Fruit fly (Drosophila melanogaster) whole organism, wandering third instar larva: ENCODE data around the gene Osi5.

ENCODE experiments used
- Abd-B ChIP-seq: fragments of >200 bp; optimal IDR thresholded peaks from 2 replicates; lab custom pipeline; 2017; ENCODE audit warnings: missing biosample characterization, missing genetic modification characterization
- CG32264 ChIP-seq: fragments of 200-800 bp; sonication (Bioruptor generic); optimal IDR thresholded peaks from 2 replicates; lab custom pipeline; 2016; ENCODE audit warnings: missing biosample characterization, missing genetic modification characterization
- CG9705 ChIP-seq: fragments of 200-800 bp; sonication (Bioruptor generic); optimal IDR thresholded peaks from 2 replicates; lab custom pipeline; 2018; ENCODE audit warnings: missing biosample characterization, mild to moderate bottlenecking, missing genetic modification characterization
- CrebA ChIP-seq: fragments of 200-800 bp; sonication (Bioruptor generic); optimal IDR thresholded peaks from 2 replicates; lab custom pipeline; 2016; ENCODE audit warnings: missing biosample characterization, mild to moderate bottlenecking, missing genetic modification characterization, borderline replicate concordance
- Dfd ChIP-seq: fragments of >200 bp; optimal IDR thresholded peaks from 2 replicates; lab custom pipeline; 2017; ENCODE audit warnings: missing biosample characterization, missing genetic modification characterization
- Dif ChIP-seq: fragments of 200-275, 200-300 bp; sonication (Bioruptor generic); optimal IDR thresholded peaks from 2 replicates; lab custom pipeline; 2018; ENCODE audit warnings: missing biosample characterization, missing genetic modification characterization; ENCODE audit not compliant: partially characterized antibody
- GATAd ChIP-seq: sonication (Bioruptor generic); optimal IDR thresholded peaks from 2 replicates; lab custom pipeline; 2016; ENCODE audit warnings: missing biosample characterization, missing genetic modification characterization
- HLH106 ChIP-seq: fragments of 200-800 bp; optimal IDR thresholded peaks from 3 replicates; lab custom pipeline; 2019; ENCODE audit warnings: missing biosample characterization, mild to moderate bottlenecking, missing genetic modification characterization, moderate library complexity
- Hnf4 ChIP-seq: fragments of 200-800 bp; sonication (Bioruptor generic); optimal IDR thresholded peaks from 2 replicates; lab custom pipeline; 2016; ENCODE audit warnings: missing biosample characterization, mild to moderate bottlenecking, missing genetic modification characterization
- Hr78 ChIP-seq: fragments of >200 bp; optimal IDR thresholded peaks from 2 replicates; lab custom pipeline; 2017; ENCODE audit warnings: missing biosample characterization, missing genetic modification characterization
- Hr83 ChIP-seq: fragments of 200-300 bp; sonication (Bioruptor generic); optimal IDR thresholded peaks from 2 replicates; lab custom pipeline; 2016; ENCODE audit warnings: missing biosample characterization, mild to moderate bottlenecking, missing genetic modification characterization, moderate library complexity; ENCODE audit not compliant: poor library complexity, severe bottlenecking
- Jra ChIP-seq: sonication (Bioruptor generic); optimal IDR thresholded peaks from 2 replicates; lab custom pipeline; 2016; ENCODE audit warnings: missing biosample characterization, missing genetic modification characterization
- Mio ChIP-seq: sonication (Bioruptor generic); optimal IDR thresholded peaks from 2 replicates; lab custom pipeline; 2016; ENCODE audit warnings: missing biosample characterization, missing genetic modification characterization
- Myc ChIP-seq: fragments of >200 bp; optimal IDR thresholded peaks from 2 replicates; lab custom pipeline; 2017
- N ChIP-seq: fragments of >200 bp; optimal IDR thresholded peaks from 2 replicates; lab custom pipeline; 2018; ENCODE audit warnings: missing biosample characterization, missing external identifiers, missing genetic modification characterization
- OdsH ChIP-seq: fragments of 200-800 bp; sonication (Bioruptor generic); optimal IDR thresholded peaks from 2 replicates; lab custom pipeline; 2016; ENCODE audit warnings: missing biosample characterization, mild to moderate bottlenecking, missing genetic modification characterization
- Sp1 ChIP-seq: fragments of 200-800 bp; sonication (Bioruptor generic); optimal IDR thresholded peaks from 3 replicates; lab custom pipeline; 2019; ENCODE audit warnings: missing biosample characterization, mild to moderate bottlenecking, missing genetic modification characterization, moderate library complexity
- Vsx2 ChIP-seq: fragments of 200-300, 225-300 bp; sonication (Bioruptor generic); optimal IDR thresholded peaks from 2 replicates; lab custom pipeline; 2018; ENCODE audit warnings: missing biosample characterization, missing genetic modification characterization; ENCODE audit not compliant: partially characterized antibody
- br ChIP-seq: fragments of 200-800 bp; sonication (Bioruptor generic); optimal IDR thresholded peaks from 2 replicates; lab custom pipeline; 2016; ENCODE audit warnings: missing biosample characterization, missing genetic modification characterization
- brk ChIP-seq: fragments of 200-800 bp; sonication (Bioruptor generic); optimal IDR thresholded peaks from 2 replicates; lab custom pipeline; 2016; ENCODE audit warnings: missing biosample characterization, mild to moderate bottlenecking, missing genetic modification characterization
- dl ChIP-seq, 2 experiments: fragments of 175-275, 200-275 bp in 1 of 2; fragments of 200-275 bp in 1 of 2; sonication (Bioruptor generic); optimal IDR thresholded peaks; lab custom pipeline; 2018; ENCODE audit warnings: mild to moderate bottlenecking in 2 of 2, missing biosample characterization in 2 of 2, missing genetic modification characterization in 2 of 2, moderate library complexity in 2 of 2; ENCODE audit not compliant: partially characterized antibody in 2 of 2, insufficient read depth in 1 of 2
- dmrt93B ChIP-seq: fragments of 200-800 bp; sonication (Bioruptor generic); optimal IDR thresholded peaks from 2 replicates; lab custom pipeline; 2018; ENCODE audit warnings: missing biosample characterization, mild to moderate bottlenecking, missing genetic modification characterization
- dsf ChIP-seq: sonication (Bioruptor generic); optimal IDR thresholded peaks from 2 replicates; lab custom pipeline; 2016; ENCODE audit warnings: missing biosample characterization, missing genetic modification characterization, borderline replicate concordance
- ey ChIP-seq: fragments of 200-800 bp; sonication (Bioruptor generic); optimal IDR thresholded peaks from 2 replicates; lab custom pipeline; 2016; ENCODE audit warnings: missing biosample characterization, missing genetic modification characterization
- foxo ChIP-seq, 2 experiments: fragments of 200-800 bp; sonication (Bioruptor generic); optimal IDR thresholded peaks; 2 replicates in 1 of 2; 3 replicates in 1 of 2; lab custom pipeline; 2016 to 2017; ENCODE audit warnings: missing biosample characterization in 2 of 2, missing genetic modification characterization in 2 of 2
- fru ChIP-seq: fragments of 200-800 bp; sonication (Bioruptor generic); optimal IDR thresholded peaks from 3 replicates; lab custom pipeline; 2016; ENCODE audit warnings: missing biosample characterization, mild to moderate bottlenecking, missing genetic modification characterization
- h ChIP-seq: fragments of 200-800 bp; sonication (Bioruptor generic); optimal IDR thresholded peaks from 3 replicates; lab custom pipeline; 2016; ENCODE audit warnings: missing biosample characterization, mild to moderate bottlenecking, missing genetic modification characterization
- jim ChIP-seq: fragments of 175-275, 200-325 bp; sonication (Bioruptor generic); optimal IDR thresholded peaks from 2 replicates; lab custom pipeline; 2016; ENCODE audit warnings: missing biosample characterization, mild to moderate bottlenecking, missing genetic modification characterization
- lola ChIP-seq: fragments of >200 bp; optimal IDR thresholded peaks from 2 replicates; lab custom pipeline; 2017; ENCODE audit warnings: missing biosample characterization, missing genetic modification characterization
- pan ChIP-seq: fragments of >200 bp; optimal IDR thresholded peaks from 2 replicates; lab custom pipeline; 2017
- psq ChIP-seq: fragments of 200-800 bp; sonication (Bioruptor generic); optimal IDR thresholded peaks from 3 replicates; lab custom pipeline; 2017; ENCODE audit warnings: missing biosample characterization, mild to moderate bottlenecking, missing genetic modification characterization, moderate library complexity
- rgr ChIP-seq: fragments of 200-800 bp; sonication (Bioruptor generic); optimal IDR thresholded peaks from 3 replicates; lab custom pipeline; 2016; ENCODE audit warnings: missing biosample characterization, mild to moderate bottlenecking, missing genetic modification characterization
- sage ChIP-seq: fragments of 200-800 bp; sonication (Bioruptor generic); optimal IDR thresholded peaks from 2 replicates; lab custom pipeline; 2016; ENCODE audit warnings: missing biosample characterization, mild to moderate bottlenecking, missing genetic modification characterization
- sv ChIP-seq: fragments of 200-800 bp; sonication (Bioruptor generic); optimal IDR thresholded peaks from 3 replicates; lab custom pipeline; 2016; ENCODE audit warnings: missing biosample characterization, missing genetic modification characterization
- tai ChIP-seq: sonication (Bioruptor generic); optimal IDR thresholded peaks from 2 replicates; lab custom pipeline; 2016; ENCODE audit warnings: missing biosample characterization, missing genetic modification characterization
- usp ChIP-seq: fragments of >200 bp; optimal IDR thresholded peaks from 2 replicates; lab custom pipeline; 2017; ENCODE audit warnings: missing biosample characterization, missing genetic modification characterization
- woc ChIP-seq: sonication (Bioruptor generic); optimal IDR thresholded peaks from 2 replicates; lab custom pipeline; 2016; ENCODE audit warnings: missing biosample characterization, mild to moderate bottlenecking, missing genetic modification characterization

Gene Osi5

DNA sequence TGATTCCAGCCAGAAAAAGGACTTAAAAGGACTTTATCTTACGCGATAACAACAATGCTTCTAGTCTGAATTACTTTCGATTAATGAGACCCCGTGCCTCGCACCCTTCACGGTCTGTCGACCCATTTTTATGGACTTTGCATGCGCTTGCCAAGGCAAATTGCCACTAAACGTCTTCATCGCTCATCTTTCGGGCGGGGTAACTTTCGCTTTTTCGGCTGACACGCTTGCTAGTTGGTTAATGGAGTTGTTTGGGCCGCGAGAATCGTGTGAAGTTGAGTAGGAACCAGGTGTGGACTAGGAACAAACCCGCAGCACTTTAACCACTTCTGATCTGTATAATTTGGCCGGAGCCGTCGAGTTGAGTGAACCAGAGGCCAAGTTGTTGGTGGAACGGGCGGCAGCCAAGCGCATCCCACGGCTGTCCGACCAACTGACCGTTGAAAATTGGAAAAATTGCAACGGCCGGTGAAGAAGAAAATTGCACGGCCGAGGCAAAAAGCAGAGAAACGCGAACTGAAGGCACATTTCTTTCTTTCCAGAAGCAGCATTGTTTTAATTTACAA lies at the start of gene Osi5:
Gene Osi5, plus strand, starts transcription at position 516 of the 566 bp plus-strand sequence.
- no peak for TF ChIP-seq HLH106
- TF ChIP-seq fru (GFP tag; lab: Kevin White, UChicago): no peak
- TF ChIP-seq pan: no peak
- no peak for TF ChIP-seq tai
- no peak for TF ChIP-seq Mio (GFP tag; lab: Kevin White, UChicago)
- TF ChIP-seq Myc: no peak
- no peak for TF ChIP-seq usp (GFP tag; lab: Kevin White, UChicago)
- no peak for TF ChIP-seq Jra (GFP tag; lab: Kevin White, UChicago)
- no peak for TF ChIP-seq foxo (GFP tag; optimal IDR thresholded peaks at IDR 0.05; lab: Kevin White, UChicago)
- TF ChIP-seq dmrt93B (GFP tag; lab: Kevin White, UChicago): no peak
- TF ChIP-seq Dfd: no peak
- TF ChIP-seq h: no peak
- no peak for TF ChIP-seq Hnf4 (GFP tag; lab: Kevin White, UChicago)
- no peak for TF ChIP-seq Sp1 (GFP tag; lab: Kevin White, UChicago)
- TF ChIP-seq Dif (GFP tag; lab: Kevin White, UChicago): no peak
- TF ChIP-seq OdsH: no peak
- no peak for TF ChIP-seq br (GFP tag; lab: Kevin White, UChicago)
- no peak for TF ChIP-seq sage (GFP tag; lab: Kevin White, UChicago)
- TF ChIP-seq CrebA (GFP tag; lab: Kevin White, UChicago): no peak

DNA sequence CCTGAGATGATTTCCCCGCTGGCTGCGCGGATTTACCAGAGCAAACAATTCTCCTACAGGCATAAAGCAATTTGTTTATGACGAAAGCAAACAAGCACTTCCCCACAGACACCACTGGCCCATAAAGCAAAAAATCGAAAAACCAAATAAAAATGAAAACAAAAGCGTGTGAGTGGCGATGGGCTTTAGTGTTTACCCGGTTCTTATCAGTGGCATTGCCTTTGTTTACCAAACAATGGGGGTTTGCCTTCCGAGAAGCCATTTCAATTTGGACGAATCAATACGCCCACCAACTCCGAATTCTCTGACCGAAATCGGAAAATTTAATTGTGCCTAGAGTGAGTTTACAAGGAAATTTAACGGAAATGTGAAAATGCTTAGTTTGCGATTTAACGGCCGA lies 44.8 kb upstream of the Osi5 start:
- peak; percentile 8 for TF ChIP-seq h
- TF ChIP-seq Myc: no peak
- peak; percentile 1 for TF ChIP-seq Hr83 (GFP tag; lab: Kevin White, UChicago)
- TF ChIP-seq ey: no peak
- peak; percentile 1 for TF ChIP-seq rgr (GFP tag; lab: Kevin White, UChicago)
- TF ChIP-seq woc: no peak
- no peak for TF ChIP-seq lola (GFP tag; lab: Kevin White, UChicago)

DNA sequence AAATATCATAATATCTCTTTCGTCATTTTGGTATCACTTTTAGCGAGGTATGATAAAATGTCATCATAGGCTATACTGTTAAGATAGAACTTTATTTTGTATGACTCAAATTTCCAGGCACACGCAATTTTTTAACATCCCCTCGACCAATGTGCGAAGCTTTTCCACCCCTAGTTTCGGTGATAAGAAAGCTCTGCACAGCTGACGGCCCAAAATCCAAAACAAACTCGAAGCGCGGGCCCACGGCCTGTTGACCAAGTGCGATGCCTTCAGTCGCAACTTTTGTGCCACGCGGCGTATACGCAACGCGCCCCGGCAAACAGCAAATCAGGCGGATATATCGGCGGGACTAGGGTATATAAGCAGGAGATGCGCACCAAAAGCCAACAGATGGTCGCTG lies 40.3 kb upstream of the Osi5 start, which contains the start of gene NPFR:
Gene NPFR, plus strand, starts transcription at position 301 of the 400 bp plus-strand sequence.
- TF ChIP-seq tai (no peak), rgr (GFP tag; lab: Kevin White, UChicago) (no peak), Dif (GFP tag; lab: Kevin White, UChicago) (no peak)
- TF ChIP-seq, all 38 proteins: peak for 0

DNA sequence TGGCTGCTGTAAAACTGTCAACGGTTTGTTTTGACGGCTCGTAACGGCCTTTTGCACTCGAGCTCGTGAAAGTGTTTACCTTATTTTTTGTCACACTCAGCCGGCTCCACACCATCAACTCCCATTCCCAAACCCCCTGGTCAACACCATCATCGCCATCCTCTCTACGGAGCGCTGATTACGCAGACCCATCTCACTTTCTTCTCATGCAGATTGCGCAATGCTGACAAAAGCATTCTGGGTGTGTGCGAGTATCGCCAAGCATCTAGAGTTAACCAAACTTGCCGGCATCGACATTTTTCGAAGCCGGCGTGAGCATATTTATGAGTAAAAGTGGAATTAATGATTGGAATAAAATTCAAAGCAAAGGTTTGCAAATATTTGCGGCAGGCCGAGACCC lies 30.9 kb upstream of the Osi5 start:
- no peak for TF ChIP-seq lola (GFP tag; lab: Kevin White, UChicago)
- TF ChIP-seq foxo (GFP tag; optimal IDR thresholded peaks at IDR 0.05; lab: Kevin White, UChicago): no peak
- no peak for TF ChIP-seq h

DNA sequence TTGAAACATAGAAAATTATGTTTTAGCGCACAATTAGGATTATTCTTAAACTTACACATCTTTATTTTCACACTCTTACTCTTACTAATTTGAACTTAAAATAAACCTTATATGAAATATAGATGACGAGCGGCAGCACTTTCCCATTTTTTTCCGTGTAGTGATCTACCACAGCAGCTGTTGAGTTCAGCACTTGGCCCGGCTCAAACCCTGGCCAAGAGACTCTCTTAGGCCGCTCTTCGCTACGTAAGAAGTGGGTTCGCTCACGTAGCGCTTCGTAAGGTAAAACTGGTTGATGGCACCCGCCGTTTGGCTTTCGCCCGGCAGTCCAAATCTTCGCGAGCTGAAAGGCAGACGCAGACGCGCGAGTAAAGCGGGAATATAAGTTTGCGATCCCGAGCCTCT lies 28.8 kb upstream of the Osi5 start, which contains the start of gene Osi24:
Gene Osi24, plus strand, starts transcription at position 324 of the 405 bp plus-strand sequence.
- TF ChIP-seq Myc (no peak), dmrt93B (GFP tag; lab: Kevin White, UChicago) (peak; percentile 8), Hnf4 (GFP tag; lab: Kevin White, UChicago) (peak; percentile 63), CG32264 (no peak), HLH106 (peak; percentile 19), usp (GFP tag; lab: Kevin White, UChicago) (no peak), pan (no peak), fru (GFP tag; lab: Kevin White, UChicago) (peak; percentile 53), woc (peak; percentile 15), Mio (GFP tag; lab: Kevin White, UChicago) (no peak), h (peak; percentile 73), brk (GFP tag; lab: Kevin White, UChicago) (peak; percentile 25), Abd-B (GFP tag; lab: Kevin White, UChicago) (no peak), Vsx2 (GFP tag; lab: Kevin White, UChicago) (no peak), lola (GFP tag; lab: Kevin White, UChicago) (no peak), CrebA (GFP tag; lab: Kevin White, UChicago) (no peak), br (GFP tag; lab: Kevin White, UChicago) (peak; percentile 27), rgr (GFP tag; lab: Kevin White, UChicago) (peak; percentile 64), GATAd (GFP tag; lab: Kevin White, UChicago) (no peak), Dfd (no peak), Jra (GFP tag; lab: Kevin White, UChicago) (no peak), Dif (GFP tag; lab: Kevin White, UChicago) (peak; percentile 29), dsf (no peak), psq (GFP tag; lab: Kevin White, UChicago) (peak; percentile 14), tai (no peak), CG9705 (GFP tag; lab: Kevin White, UChicago) (no peak), sage (GFP tag; lab: Kevin White, UChicago) (no peak), Hr83 (GFP tag; lab: Kevin White, UChicago) (no peak), Sp1 (GFP tag; lab: Kevin White, UChicago) (peak; percentile 8), Hr78 (GFP tag; lab: Kevin White, UChicago) (no peak), dl (GFP tag; optimal IDR thresholded peaks at IDR 0.05; lab: Kevin White, UChicago; ENCODE audit: insufficient read depth in 1 of 2, partially characterized antibody in 2 of 2) (peak in 1 of 2 experiments; percentile 33), foxo (GFP tag; optimal IDR thresholded peaks at IDR 0.05; lab: Kevin White, UChicago) (peak in 1 of 2 experiments; percentile 64), ey (peak; percentile 58), OdsH (peak; percentile 68), N (GFP tag; lab: Kevin White, UChicago) (no peak), jim (no peak), sv (GFP tag; lab: Kevin White, UChicago) (peak; percentile 24)
